Worm (Caenorhabditis elegans) whole organism, early embryonic: ENCODE data around the gene pnp-1.

Source experiments
- ama-1 ChIP-seq: fragments of 150-350 bp; optimal IDR thresholded peaks from 2 replicates; lab custom pipeline; 2014
- scrt-1 ChIP-seq: fragments of 200-800 bp; sonication (Bioruptor generic); IDR thresholded peaks from 2 replicates; pipeline ENCODE4 v1.3.6; 2022; ENCODE audit warnings: missing genetic modification characterization, missing compliant biosample characterization

DNA sequence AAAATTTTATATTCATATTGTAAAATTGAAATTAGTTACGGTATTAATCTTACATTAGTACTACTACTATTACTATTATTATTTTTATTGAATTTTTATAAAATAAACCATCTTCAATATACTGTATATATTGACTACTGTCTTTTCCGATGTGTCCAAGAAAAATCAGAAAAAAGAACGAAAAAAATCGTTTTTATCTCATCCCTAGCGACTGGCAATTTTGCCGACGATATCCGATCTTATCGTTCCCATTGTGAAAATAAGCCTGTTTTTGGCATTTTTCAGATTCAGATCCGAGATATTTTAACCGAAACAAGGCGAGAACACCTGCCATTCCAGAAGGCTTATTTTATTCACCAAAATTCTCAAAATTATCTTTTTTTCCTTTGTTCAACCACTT lies 32.4 kb upstream of the pnp-1 start, which contains the start of gene F18F11.4:
- TF ChIP-seq ama-1, result no peak
- no peak for TF ChIP-seq scrt-1 (GFP tag; lab: Robert Waterston, UW)
